Worm (Caenorhabditis elegans): ENCODE data around the gene ugt-44.
A peak's percentile ranks its signal among the peaks of the same experiment; 100 is the strongest.

ugt-44 gene

ce11 chrIV:10425129-10425528 lies 44.4 kb upstream of the ugt-44 start:
- no peak for TF ChIP-seq egrh-3 (GFP tag; IDR thresholded peaks at IDR 0.05)
- no peak for TF ChIP-seq lag-1 (GFP tag; IDR thresholded peaks at IDR 0.05)
- TF ChIP-seq lsy-27 (tag; optimal IDR thresholded peaks at IDR 0.05; ENCODE audit: borderline replicate concordance, insufficient read depth), result no peak
- no peak for TF ChIP-seq F57C9.4 (tag; optimal IDR thresholded peaks at IDR 0.05)
- TF ChIP-seq madf-8 (GFP tag; conservative IDR thresholded peaks at IDR 0.05), result no peak
- TF ChIP-seq attf-3 (GFP tag; conservative IDR thresholded peaks at IDR 0.05), result peak; percentile 98
- TF ChIP-seq nhr-80 (tag; optimal IDR thresholded peaks at IDR 0.05), result peak; percentile 16
- TF ChIP-seq attf-6 (GFP tag; IDR thresholded peaks at IDR 0.05), result no peak
- TF ChIP-seq lsl-1 (GFP tag; optimal IDR thresholded peaks at IDR 0.05), result peak; percentile 90
- TF ChIP-seq efl-1 (GFP tag; optimal IDR thresholded peaks at IDR 0.05), result no peak
- TF ChIP-seq sptf-2 (GFP tag; optimal IDR thresholded peaks at IDR 0.05), result no peak
- TF ChIP-seq C17E4.6 (GFP tag; IDR thresholded peaks at IDR 0.05), result no peak
- TF ChIP-seq D2030.7 (GFP tag; IDR thresholded peaks at IDR 0.05), result no peak
- TF ChIP-seq lin-26 (GFP tag; IDR thresholded peaks at IDR 0.05), result no peak
- TF ChIP-seq F22D6.2 (tag; optimal IDR thresholded peaks at IDR 0.05), result no peak
- no peak for TF ChIP-seq dpff-1 (tag; optimal IDR thresholded peaks at IDR 0.05)
- no peak for TF ChIP-seq F23B12.7 (tag; optimal IDR thresholded peaks at IDR 0.05; ENCODE audit: insufficient read depth)
- TF ChIP-seq snpc-1.1 (tag; optimal IDR thresholded peaks at IDR 0.05; ENCODE audit: insufficient read depth), result no peak
- TF ChIP-seq egl-44 (GFP tag; IDR thresholded peaks at IDR 0.05), result no peak
- no peak for TF ChIP-seq snpc-4 (GFP tag; optimal IDR thresholded peaks at IDR 0.05)
- TF ChIP-seq snpc-4 (tag; optimal IDR thresholded peaks at IDR 0.05), result peak in 1 of 4 experiments; percentile 51
- TF ChIP-seq B0035.1 (tag; optimal IDR thresholded peaks at IDR 0.05), result no peak
- TF ChIP-seq zfh-2 (GFP tag; conservative IDR thresholded peaks at IDR 0.05), result no peak
- peak; percentile 9 for TF ChIP-seq attf-5 (GFP tag; optimal IDR thresholded peaks at IDR 0.05)
- TF ChIP-seq mcd-1 (GFP tag; IDR thresholded peaks at IDR 0.05), result no peak
- no peak for TF ChIP-seq ceh-58 (GFP tag; IDR thresholded peaks at IDR 0.05)
- TF ChIP-seq lin-54 (GFP tag; optimal IDR thresholded peaks at IDR 0.05), result no peak
- TF ChIP-seq unc-130 (GFP tag; optimal IDR thresholded peaks at IDR 0.05), result no peak
- TF ChIP-seq ztf-6 (GFP tag; IDR thresholded peaks at IDR 0.05), result no peak
- no peak for TF ChIP-seq ceh-27 (GFP tag; optimal IDR thresholded peaks at IDR 0.05)
- TF ChIP-seq snpc-1.3 (tag; optimal IDR thresholded peaks at IDR 0.05; ENCODE audit: insufficient read depth), result peak; percentile 7
- TF ChIP-seq ztf-22 (GFP tag; optimal IDR thresholded peaks at IDR 0.05), result no peak

ce11 chrIV:10429129-10429528 lies 40.4 kb upstream of the ugt-44 start, which contains the start of gene F13B12.2:
TSS of gene F13B12.2 (minus strand) at chrIV:10429130.
- TF ChIP-seq nhr-80 (tag; optimal IDR thresholded peaks at IDR 0.05), result peak; percentile 27
- no peak for TF ChIP-seq F39B2.1 (GFP tag; IDR thresholded peaks at IDR 0.05)

ce11 chrIV:10430507-10430906 lies 39.0 kb upstream of the ugt-44 start:
- no peak for TF ChIP-seq nfyb-1 (GFP tag; IDR thresholded peaks at IDR 0.05)
- no peak for TF ChIP-seq dpl-1 (GFP tag; optimal IDR thresholded peaks at IDR 0.05)
- TF ChIP-seq madf-3 (GFP tag; IDR thresholded peaks at IDR 0.05), result no peak
- TF ChIP-seq aptf-2 (GFP tag; conservative IDR thresholded peaks at IDR 0.05), result no peak
- TF ChIP-seq nfya-2 (GFP tag; IDR thresholded peaks at IDR 0.05), result no peak
- TF ChIP-seq ztf-6 (GFP tag; IDR thresholded peaks at IDR 0.05), result no peak
- TF ChIP-seq F10E7.11 (tag; optimal IDR thresholded peaks at IDR 0.05), result no peak
- no peak for TF ChIP-seq Y95B8A.8 (GFP tag; IDR thresholded peaks at IDR 0.05)
- TF ChIP-seq fkh-3 (tag; optimal IDR thresholded peaks at IDR 0.05), result no peak
- TF ChIP-seq repo-1 (tag; optimal IDR thresholded peaks at IDR 0.05), result no peak
- no peak for TF ChIP-seq nhr-179 (tag; optimal IDR thresholded peaks at IDR 0.05)
- no peak for TF ChIP-seq snpc-4 (GFP tag; optimal IDR thresholded peaks at IDR 0.05)
- no peak for TF ChIP-seq snpc-4 (tag; optimal IDR thresholded peaks at IDR 0.05)

All from whole organism, young adult.